Worm (Caenorhabditis elegans) whole organism, early embryonic: ENCODE measurements around the gene Y105C5A.1274.
"Not testable (repeated sequence)": the region's sequence is repeated elsewhere in the genome, so short reads cannot be mapped to it uniquely, and the experiment has no call there.

Source experiments
- B0310.2 ChIP-seq: sonication (generic microtip); optimal IDR thresholded peaks from 2 replicates; lab custom pipeline; 2016; ENCODE audit warnings: mild to moderate bottlenecking, missing genetic modification characterization, missing compliant biosample characterization
- F13C5.2 ChIP-seq: sonication (generic microtip); optimal IDR thresholded peaks from 2 replicates; lab custom pipeline; 2017; ENCODE audit warnings: mild to moderate bottlenecking, missing genetic modification characterization, inconsistent platforms, missing compliant biosample characterization
- aly-1 ChIP-seq: sonication (generic microtip); optimal IDR thresholded peaks from 2 replicates; lab custom pipeline; 2016; ENCODE audit warnings: missing genetic modification characterization, missing compliant biosample characterization
- ama-1 ChIP-seq: fragments of 150-350 bp; optimal IDR thresholded peaks from 2 replicates; lab custom pipeline; 2014
- ceh-13 ChIP-seq: fragments of 200-800 bp; sonication (Bioruptor generic); optimal IDR thresholded peaks from 2 replicates; lab custom pipeline; 2018; ENCODE audit warnings: mild to moderate bottlenecking, missing genetic modification characterization, missing compliant biosample characterization
- ceh-36 ChIP-seq: sonication (generic microtip); optimal IDR thresholded peaks from 2 replicates; lab custom pipeline; 2016; ENCODE audit warnings: missing genetic modification characterization, inconsistent platforms, missing compliant biosample characterization
- ets-7 ChIP-seq: sonication (generic microtip); optimal IDR thresholded peaks from 2 replicates; lab custom pipeline; 2016; ENCODE audit warnings: missing genotype, missing genetic modification characterization, missing compliant biosample characterization
- flt-1 ChIP-seq: fragments of 200-800 bp; sonication (Bioruptor generic); IDR thresholded peaks from 2 replicates; pipeline ENCODE4 v1.3.6; 2022; ENCODE audit warnings: missing genetic modification characterization, missing compliant biosample characterization
- hmbx-1 ChIP-seq: sonication (generic microtip); optimal IDR thresholded peaks from 2 replicates; lab custom pipeline; 2016; ENCODE audit warnings: mild to moderate bottlenecking, missing genetic modification characterization, missing compliant biosample characterization
- hmg-4 ChIP-seq: fragments of 200-800 bp; sonication (Bioruptor generic); optimal IDR thresholded peaks from 2 replicates; lab custom pipeline; 2018; ENCODE audit warnings: mild to moderate bottlenecking, missing genetic modification characterization, missing compliant biosample characterization
- hnd-1 ChIP-seq: sonication (generic microtip); optimal IDR thresholded peaks from 2 replicates; lab custom pipeline; 2016; ENCODE audit warnings: missing genetic modification characterization, missing compliant biosample characterization
- pes-1 ChIP-seq: fragments of 200-800 bp; sonication (Bioruptor generic); IDR thresholded peaks from 2 replicates; pipeline ENCODE4 v1.3.6; 2022; ENCODE audit warnings: missing genetic modification reagents, missing genetic modification characterization, missing compliant biosample characterization
- scrt-1 ChIP-seq: fragments of 200-800 bp; sonication (Bioruptor generic); IDR thresholded peaks from 2 replicates; pipeline ENCODE4 v1.3.6; 2022; ENCODE audit warnings: missing genetic modification characterization, missing compliant biosample characterization
- sea-1 ChIP-seq: fragments of 200-800 bp; sonication (Bioruptor generic); conservative IDR thresholded peaks from 2 replicates; pipeline ENCODE4 v1.3.6; 2022; ENCODE audit warnings: missing genetic modification characterization, missing compliant biosample characterization
- tbx-11 ChIP-seq: fragments of 200-800 bp; sonication (Bioruptor generic); IDR thresholded peaks from 2 replicates; pipeline ENCODE4 v1.3.6; 2022; ENCODE audit warnings: missing genetic modification characterization, missing compliant biosample characterization
- tbx-37 ChIP-seq: fragments of 200-800 bp; sonication (Bioruptor generic); conservative IDR thresholded peaks from 2 replicates; pipeline ENCODE4 v1.3.6; 2022; ENCODE audit warnings: missing genetic modification reagents, missing genetic modification characterization, missing compliant biosample characterization
- tra-4 ChIP-seq: sonication (generic microtip); optimal IDR thresholded peaks from 2 replicates; lab custom pipeline; 2017; ENCODE audit warnings: missing genetic modification characterization, missing compliant biosample characterization

The Y105C5A.1274 gene

ce11 chrIV:15613141-15613540, 21.4 kb upstream of the Y105C5A.1274 start:
- TF ChIP-seq aly-1 (tag; lab: Kevin White, UChicago) = no peak
- no peak for TF ChIP-seq tbx-11 (GFP tag; lab: Robert Waterston, UW)
- no peak for TF ChIP-seq ceh-13 (GFP tag; lab: Kevin White, UChicago)
- TF ChIP-seq hmbx-1 (tag; lab: Kevin White, UChicago) = no peak
- TF ChIP-seq flt-1 (GFP tag; lab: Robert Waterston, UW) = no peak
- no peak for TF ChIP-seq pes-1 (GFP tag; lab: Robert Waterston, UW)
- no peak for TF ChIP-seq scrt-1
- no peak for TF ChIP-seq tra-4 (tag; lab: Kevin White, UChicago)
- TF ChIP-seq B0310.2 (tag; lab: Kevin White, UChicago) = no peak

ce11 chrIV:15616971-15617370, 17.6 kb upstream of the Y105C5A.1274 start, which contains the start of gene Y105C5A.8:
Gene Y105C5A.8, minus strand, starts transcription at chrIV:15617071.
- TF ChIP-seq ama-1 (lab: Kevin White, UChicago) (no peak), hmg-4 (GFP tag; lab: Kevin White, UChicago) (no peak), F13C5.2 (no peak), sea-1 (GFP tag; lab: Robert Waterston, UW) (no peak), ets-7 (tag; lab: Kevin White, UChicago) (no peak), tra-4 (tag; lab: Kevin White, UChicago) (no peak), tbx-11 (GFP tag; lab: Robert Waterston, UW) (no peak)

ce11 chrIV:15617667-15618066, 16.9 kb upstream of the Y105C5A.1274 start:
- no peak for TF ChIP-seq hnd-1
- no peak for TF ChIP-seq pes-1 (GFP tag; lab: Robert Waterston, UW)
- no peak for TF ChIP-seq flt-1 (GFP tag; lab: Robert Waterston, UW)
- no peak for TF ChIP-seq scrt-1
- no peak for TF ChIP-seq hmg-4 (GFP tag; lab: Kevin White, UChicago)
- TF ChIP-seq B0310.2 (tag; lab: Kevin White, UChicago) = no peak
- no peak for TF ChIP-seq tbx-11 (GFP tag; lab: Robert Waterston, UW)
- no peak for TF ChIP-seq tra-4 (tag; lab: Kevin White, UChicago)
- TF ChIP-seq aly-1 (tag; lab: Kevin White, UChicago) = no peak
- no peak for TF ChIP-seq ets-7 (tag; lab: Kevin White, UChicago)
- TF ChIP-seq tbx-37 (GFP tag; lab: Robert Waterston, UW) = no peak
- no peak for TF ChIP-seq ceh-13 (GFP tag; lab: Kevin White, UChicago)
- no peak for TF ChIP-seq hmbx-1 (tag; lab: Kevin White, UChicago)
- no peak for TF ChIP-seq F13C5.2
- no peak for TF ChIP-seq ama-1 (lab: Kevin White, UChicago)
- no peak for TF ChIP-seq sea-1 (GFP tag; lab: Robert Waterston, UW)
- TF ChIP-seq ceh-36 (tag; lab: Kevin White, UChicago) = no peak

ce11 chrIV:15631217-15631616, 3.3 kb upstream of the Y105C5A.1274 start, which contains the start of gene Y105C5A.9:
Gene Y105C5A.9, plus strand, starts transcription at chrIV:15631517.
- TF ChIP-seq pes-1 (GFP tag; lab: Robert Waterston, UW) = no peak
- no peak for TF ChIP-seq tbx-11 (GFP tag; lab: Robert Waterston, UW)
- TF ChIP-seq ceh-36 (tag; lab: Kevin White, UChicago) = no peak
- TF ChIP-seq ceh-13 (GFP tag; lab: Kevin White, UChicago) = no peak
- no peak for TF ChIP-seq tbx-37 (GFP tag; lab: Robert Waterston, UW)
- no peak for TF ChIP-seq aly-1 (tag; lab: Kevin White, UChicago)
- no peak for TF ChIP-seq tra-4 (tag; lab: Kevin White, UChicago)
- no peak for TF ChIP-seq ets-7 (tag; lab: Kevin White, UChicago)
- no peak for TF ChIP-seq hmbx-1 (tag; lab: Kevin White, UChicago)
- no peak for TF ChIP-seq hmg-4 (GFP tag; lab: Kevin White, UChicago)
- no peak for TF ChIP-seq flt-1 (GFP tag; lab: Robert Waterston, UW)
- TF ChIP-seq scrt-1 = no peak
- no peak for TF ChIP-seq F13C5.2
- no peak for TF ChIP-seq hnd-1
- no peak for TF ChIP-seq ama-1 (lab: Kevin White, UChicago)
- no peak for TF ChIP-seq B0310.2 (tag; lab: Kevin White, UChicago)
- TF ChIP-seq sea-1 (GFP tag; lab: Robert Waterston, UW) = no peak

- not testable (repeated sequence) for TF ChIP-seq hmbx-1 (tag; lab: Kevin White, UChicago); tbx-37 (GFP tag; lab: Robert Waterston, UW); B0310.2 (tag; lab: Kevin White, UChicago)
Observed at ce11 chrIV:15635462-15635861, 923 bp downstream of the Y105C5A.1274 start, which contains the start of gene Y105C5A.10. Gene Y105C5A.10, plus strand, starts transcription at chrIV:15635762.

ce11 chrIV:15639223-15639622, 4.7 kb downstream of the Y105C5A.1274 start:
- TF ChIP-seq sea-1 (GFP tag; lab: Robert Waterston, UW) = no peak
- no peak for TF ChIP-seq hmg-4 (GFP tag; lab: Kevin White, UChicago)
- no peak for TF ChIP-seq B0310.2 (tag; lab: Kevin White, UChicago)
- no peak for TF ChIP-seq ceh-36 (tag; lab: Kevin White, UChicago)
- TF ChIP-seq ets-7 (tag; lab: Kevin White, UChicago) = no peak
- no peak for TF ChIP-seq tbx-11 (GFP tag; lab: Robert Waterston, UW)
- TF ChIP-seq hmbx-1 (tag; lab: Kevin White, UChicago) = no peak
- TF ChIP-seq pes-1 (GFP tag; lab: Robert Waterston, UW) = no peak
- TF ChIP-seq tra-4 (tag; lab: Kevin White, UChicago) = no peak
- no peak for TF ChIP-seq scrt-1
- TF ChIP-seq F13C5.2 = no peak
- no peak for TF ChIP-seq hnd-1
- no peak for TF ChIP-seq ceh-13 (GFP tag; lab: Kevin White, UChicago)
- no peak for TF ChIP-seq ama-1 (lab: Kevin White, UChicago)
- TF ChIP-seq tbx-37 (GFP tag; lab: Robert Waterston, UW) = no peak
- no peak for TF ChIP-seq aly-1 (tag; lab: Kevin White, UChicago)
- TF ChIP-seq flt-1 (GFP tag; lab: Robert Waterston, UW) = no peak

ce11 chrIV:15640852-15641251, 6.3 kb downstream of the Y105C5A.1274 start, which contains the start of gene Y105C5A.13:
Gene Y105C5A.13, plus strand, starts transcription at chrIV:15641231.
- TF ChIP-seq ceh-13 (GFP tag; lab: Kevin White, UChicago) (no peak), tbx-37 (GFP tag; lab: Robert Waterston, UW) (no peak), ama-1 (lab: Kevin White, UChicago) (no peak), tbx-11 (GFP tag; lab: Robert Waterston, UW) (no peak)
